Worm (Caenorhabditis elegans): ENCODE data around the gene clec-189.

- TF ChIP-seq B0336.3 (GFP tag; IDR thresholded peaks at IDR 0.05) (no peak), ztf-26 (tag; optimal IDR thresholded peaks at IDR 0.05) (no peak), atf-7 (tag; optimal IDR thresholded peaks at IDR 0.05) (no peak), sptf-2 (GFP tag; optimal IDR thresholded peaks at IDR 0.05) (no peak), attf-5 (GFP tag; optimal IDR thresholded peaks at IDR 0.05) (no peak)
Measured at ce11 chrIV:15119268-15119667, 1.4 kb upstream of the clec-189 start.
